Fruit fly (Drosophila melanogaster) S2 (cell line): ENCODE data around the gene Cyp303a1.

ENCODE experiments used
- CG8478 ChIP-seq: fragments of >200 bp; optimal IDR thresholded peaks from 2 replicates; lab custom pipeline; 2018
- CTCF ChIP-seq, 2 experiments: fragments of >200 bp; optimal IDR thresholded peaks; 2 replicates each; lab custom pipeline; 2018

- TF ChIP-seq CTCF (optimal IDR thresholded peaks at IDR 0.05; lab: Kevin White, UChicago) (no peak), CG8478 (lab: Kevin White, UChicago) (no peak)
Observed at dm6 chr2L:16325515-16326257, 31.7 kb downstream of the Cyp303a1 start, which contains the start of gene cact.
